Worm (Caenorhabditis elegans) whole organism, mixed stage, embryonic: ENCODE measurements around the gene K07C11.7.

Experiments used
- lin-32 ChIP-seq: fragments of 200-800 bp; sonication (Bioruptor generic); optimal IDR thresholded peaks from 2 replicates; lab custom pipeline; 2018; ENCODE audit warnings: mild to moderate bottlenecking, missing genetic modification characterization, missing compliant biosample characterization
- lsy-2 ChIP-seq: fragments of 150-350 bp; optimal IDR thresholded peaks from 2 replicates; lab custom pipeline; 2014; ENCODE audit warnings: missing biosample characterization, missing genetic modification characterization
- mab-5 ChIP-seq: fragments of 150-350 bp; optimal IDR thresholded peaks from 2 replicates; lab custom pipeline; 2014; ENCODE audit warnings: missing biosample characterization, missing genetic modification characterization
- zip-8 ChIP-seq: fragments of 150-350 bp; optimal IDR thresholded peaks from 2 replicates; lab custom pipeline; 2014; ENCODE audit warnings: missing biosample characterization, missing genetic modification characterization

ce11 chrV:8203085-8203643, 10.6 kb downstream of the K07C11.7 start, which contains the start of gene cest-17:
- no peak for TF ChIP-seq mab-5 (tag; lab: Kevin White, UChicago)
- no peak for TF ChIP-seq zip-8 (tag; lab: Kevin White, UChicago)
- no peak for TF ChIP-seq lin-32
- TF ChIP-seq lsy-2 (tag; lab: Kevin White, UChicago), result no peak
